Worm (Caenorhabditis elegans) whole organism, late embryonic: ENCODE results near the gene Y51H4A.5.

Experiments used
- ceh-48 ChIP-seq: sonication (generic microtip); optimal IDR thresholded peaks from 2 replicates; lab custom pipeline; 2016; ENCODE audit warnings: missing genetic modification characterization, inconsistent platforms, missing compliant biosample characterization
- pax-1 ChIP-seq: fragments of 150-350 bp; optimal IDR thresholded peaks from 2 replicates; lab custom pipeline; 2014; ENCODE audit warnings: missing biosample characterization, missing genetic modification characterization
- pha-4 ChIP-seq: fragments of 150-350 bp; optimal IDR thresholded peaks from 2 replicates; lab custom pipeline; 2018; ENCODE audit warnings: missing biosample characterization, missing genetic modification reagents, missing genetic modification characterization

DNA sequence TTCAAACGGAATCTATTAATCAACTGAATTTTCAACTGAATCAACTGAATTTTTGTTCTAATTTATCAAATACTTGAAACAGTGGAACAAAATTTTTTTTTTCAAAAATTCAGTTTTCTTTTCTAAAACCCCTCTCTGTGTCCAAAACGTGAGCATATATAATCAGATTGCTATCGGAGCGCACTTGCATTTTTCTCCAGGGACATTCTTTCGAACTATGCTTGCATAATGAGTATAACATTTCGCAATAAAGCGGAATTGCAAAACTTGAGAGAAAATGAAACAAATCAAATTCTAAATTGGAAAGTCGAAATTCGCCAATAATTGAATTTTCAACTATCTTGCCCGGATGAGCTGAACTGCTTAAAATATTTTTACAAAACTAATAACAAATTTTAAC lies 49.9 kb downstream of the Y51H4A.5 start:
- no peak for TF ChIP-seq pha-4
- TF ChIP-seq pax-1 = no peak
- TF ChIP-seq ceh-48 (tag; lab: Kevin White, UChicago) = no peak
